Fruit fly (Drosophila melanogaster): ENCODE measurements around the gene CG5001.

The CG5001 gene

dm6 chr2L:1214465-1214864 is 28.9 kb downstream of the CG5001 start (continued):
- TF ChIP-seq pzg (GFP tag; optimal IDR thresholded peaks at IDR 0.05) (no peak), bcd (GFP tag; optimal IDR thresholded peaks at IDR 0.05) (peak; percentile 40), nmo (GFP tag; optimal IDR thresholded peaks at IDR 0.05) (peak; percentile 45), slou (GFP tag; optimal IDR thresholded peaks at IDR 0.05) (no peak), p53 (GFP tag; optimal IDR thresholded peaks at IDR 0.05) (no peak), NC2β (GFP tag; optimal IDR thresholded peaks at IDR 0.05) (no peak), CG3065 (GFP tag; optimal IDR thresholded peaks at IDR 0.05) (no peak), CG14014 (GFP tag; IDR thresholded peaks at IDR 0.05) (0 out of 2 replicates have a peak, but pooled peaks have one; percentile 13), CG10654 (GFP tag; optimal IDR thresholded peaks at IDR 0.05) (peak; percentile 23), Ptx1 (GFP tag; IDR thresholded peaks at IDR 0.05) (peak; percentile 59), NK7.1 (GFP tag; optimal IDR thresholded peaks at IDR 0.05) (no peak), CG11723 (GFP tag; optimal IDR thresholded peaks at IDR 0.05) (no peak), crc (GFP tag; optimal IDR thresholded peaks at IDR 0.05) (no peak), CG11560 (tag; IDR thresholded peaks at IDR 0.05) (no peak), Chrac-16 (GFP tag; optimal IDR thresholded peaks at IDR 0.05) (peak; percentile 18), gsb (GFP tag; IDR thresholded peaks at IDR 0.05) (no peak), CG15696 (tag; optimal IDR thresholded peaks at IDR 0.05) (no peak), chinmo (GFP tag; IDR thresholded peaks at IDR 0.05; ENCODE audit: partially characterized antibody) (no peak), Dll (GFP tag; IDR thresholded peaks at IDR 0.05; ENCODE audit: partially characterized antibody) (no peak), Atf6 (GFP tag; IDR thresholded peaks at IDR 0.05) (no peak), Hmx (GFP tag; optimal IDR thresholded peaks at IDR 0.05) (no peak), pros (GFP tag; optimal IDR thresholded peaks at IDR 0.05) (no peak), CG14441 (GFP tag; IDR thresholded peaks at IDR 0.05) (peak; percentile 58), CG7928 (GFP tag; optimal IDR thresholded peaks at IDR 0.05) (no peak), Doc2 (GFP tag; IDR thresholded peaks at IDR 0.05) (no peak), CG8281 (tag; optimal IDR thresholded peaks at IDR 0.05) (no peak), Meics (GFP tag; optimal IDR thresholded peaks at IDR 0.05) (peak; percentile 48), h (optimal IDR thresholded peaks at IDR 0.05) (no peak), gt (GFP tag; IDR thresholded peaks at IDR 0.05) (no peak), Dek (tag; optimal IDR thresholded peaks at IDR 0.05) (no peak), wek (GFP tag; optimal IDR thresholded peaks at IDR 0.05) (no peak), al (GFP tag; IDR thresholded peaks at IDR 0.05) (0 out of 2 replicates have a peak, but pooled peaks have one; percentile 20), Rfx (GFP tag; IDR thresholded peaks at IDR 0.05) (0 out of 2 replicates have a peak, but pooled peaks have one; percentile 36), CG31388 (GFP tag; optimal IDR thresholded peaks at IDR 0.05) (no peak), CG12299 (tag; optimal IDR thresholded peaks at IDR 0.05) (no peak), nerfin-1 (tag; optimal IDR thresholded peaks at IDR 0.05) (no peak), CG31365 (tag; optimal IDR thresholded peaks at IDR 0.05) (no peak), CG12769 (tag; optimal IDR thresholded peaks at IDR 0.05) (peak; percentile 15), CG2120 (GFP tag; optimal IDR thresholded peaks at IDR 0.05) (peak; percentile 39), klu (GFP tag; IDR thresholded peaks at IDR 0.05) (0 out of 2 replicates have a peak, but pooled peaks have one; percentile 28), CG11696 (GFP tag; IDR thresholded peaks at IDR 0.05) (0 out of 2 replicates have a peak, but pooled peaks have one; percentile 14), CG12219 (GFP tag; optimal IDR thresholded peaks at IDR 0.05) (peak; percentile 16), CG9817 (tag; optimal IDR thresholded peaks at IDR 0.05) (peak; percentile 12), Fer2 (tag; optimal IDR thresholded peaks at IDR 0.05) (no peak), pho (GFP tag; optimal IDR thresholded peaks at IDR 0.05) (no peak), az2 (GFP tag; optimal IDR thresholded peaks at IDR 0.05) (peak; percentile 42), CG1832 (GFP tag; optimal IDR thresholded peaks at IDR 0.05) (no peak), unc-4 (GFP tag; IDR thresholded peaks at IDR 0.05; ENCODE audit: partially characterized antibody) (no peak), scrt (GFP tag; optimal IDR thresholded peaks at IDR 0.05) (peak; percentile 13), Drgx (GFP tag; IDR thresholded peaks at IDR 0.05) (no peak), Oli (tag; optimal IDR thresholded peaks at IDR 0.05) (peak; percentile 58)

All from whole organism, embryonic.